Worm (Caenorhabditis elegans) whole organism, early embryonic: ENCODE measurements around the gene F28A12.10.

ENCODE experiments used
- B0310.2 ChIP-seq: sonication (generic microtip); optimal IDR thresholded peaks from 2 replicates; lab custom pipeline; 2016; ENCODE audit warnings: mild to moderate bottlenecking, missing genetic modification characterization, missing compliant biosample characterization
- F13C5.2 ChIP-seq: sonication (generic microtip); optimal IDR thresholded peaks from 2 replicates; lab custom pipeline; 2017; ENCODE audit warnings: mild to moderate bottlenecking, missing genetic modification characterization, inconsistent platforms, missing compliant biosample characterization
- aly-1 ChIP-seq: sonication (generic microtip); optimal IDR thresholded peaks from 2 replicates; lab custom pipeline; 2016; ENCODE audit warnings: missing genetic modification characterization, missing compliant biosample characterization
- ama-1 ChIP-seq: fragments of 150-350 bp; optimal IDR thresholded peaks from 2 replicates; lab custom pipeline; 2014
- ceh-13 ChIP-seq: fragments of 200-800 bp; sonication (Bioruptor generic); optimal IDR thresholded peaks from 2 replicates; lab custom pipeline; 2018; ENCODE audit warnings: mild to moderate bottlenecking, missing genetic modification characterization, missing compliant biosample characterization
- ceh-36 ChIP-seq: sonication (generic microtip); optimal IDR thresholded peaks from 2 replicates; lab custom pipeline; 2016; ENCODE audit warnings: missing genetic modification characterization, inconsistent platforms, missing compliant biosample characterization
- ets-7 ChIP-seq: sonication (generic microtip); optimal IDR thresholded peaks from 2 replicates; lab custom pipeline; 2016; ENCODE audit warnings: missing genotype, missing genetic modification characterization, missing compliant biosample characterization
- flt-1 ChIP-seq: fragments of 200-800 bp; sonication (Bioruptor generic); IDR thresholded peaks from 2 replicates; pipeline ENCODE4 v1.3.6; 2022; ENCODE audit warnings: missing genetic modification characterization, missing compliant biosample characterization
- hmbx-1 ChIP-seq: sonication (generic microtip); optimal IDR thresholded peaks from 2 replicates; lab custom pipeline; 2016; ENCODE audit warnings: mild to moderate bottlenecking, missing genetic modification characterization, missing compliant biosample characterization
- hmg-4 ChIP-seq: fragments of 200-800 bp; sonication (Bioruptor generic); optimal IDR thresholded peaks from 2 replicates; lab custom pipeline; 2018; ENCODE audit warnings: mild to moderate bottlenecking, missing genetic modification characterization, missing compliant biosample characterization
- hnd-1 ChIP-seq: sonication (generic microtip); optimal IDR thresholded peaks from 2 replicates; lab custom pipeline; 2016; ENCODE audit warnings: missing genetic modification characterization, missing compliant biosample characterization
- pes-1 ChIP-seq: fragments of 200-800 bp; sonication (Bioruptor generic); IDR thresholded peaks from 2 replicates; pipeline ENCODE4 v1.3.6; 2022; ENCODE audit warnings: missing genetic modification reagents, missing genetic modification characterization, missing compliant biosample characterization
- scrt-1 ChIP-seq: fragments of 200-800 bp; sonication (Bioruptor generic); IDR thresholded peaks from 2 replicates; pipeline ENCODE4 v1.3.6; 2022; ENCODE audit warnings: missing genetic modification characterization, missing compliant biosample characterization
- sea-1 ChIP-seq: fragments of 200-800 bp; sonication (Bioruptor generic); conservative IDR thresholded peaks from 2 replicates; pipeline ENCODE4 v1.3.6; 2022; ENCODE audit warnings: missing genetic modification characterization, missing compliant biosample characterization
- tbx-11 ChIP-seq: fragments of 200-800 bp; sonication (Bioruptor generic); IDR thresholded peaks from 2 replicates; pipeline ENCODE4 v1.3.6; 2022; ENCODE audit warnings: missing genetic modification characterization, missing compliant biosample characterization
- tbx-37 ChIP-seq: fragments of 200-800 bp; sonication (Bioruptor generic); conservative IDR thresholded peaks from 2 replicates; pipeline ENCODE4 v1.3.6; 2022; ENCODE audit warnings: missing genetic modification reagents, missing genetic modification characterization, missing compliant biosample characterization
- tra-4 ChIP-seq: sonication (generic microtip); optimal IDR thresholded peaks from 2 replicates; lab custom pipeline; 2017; ENCODE audit warnings: missing genetic modification characterization, missing compliant biosample characterization

The F28A12.10 gene

ce11 chrV:8671568-8672123 lies 34.1 kb upstream of the F28A12.10 start:
- no peak for TF ChIP-seq aly-1 (tag; lab: Kevin White, UChicago)
- no peak for TF ChIP-seq ets-7 (tag; lab: Kevin White, UChicago)
- no peak for TF ChIP-seq F13C5.2

- no peak for TF ChIP-seq B0310.2 (tag; lab: Kevin White, UChicago)
- TF ChIP-seq tbx-11 (GFP tag; lab: Robert Waterston, UW): no peak
- TF ChIP-seq ama-1 (lab: Kevin White, UChicago): no peak
- no peak for TF ChIP-seq ets-7 (tag; lab: Kevin White, UChicago)
- no peak for TF ChIP-seq sea-1 (GFP tag; lab: Robert Waterston, UW)
- TF ChIP-seq hnd-1 (tag; lab: Kevin White, UChicago): no peak
- no peak for TF ChIP-seq aly-1 (tag; lab: Kevin White, UChicago)
- TF ChIP-seq scrt-1 (GFP tag; lab: Robert Waterston, UW): no peak
- no peak for TF ChIP-seq tra-4 (tag; lab: Kevin White, UChicago)
- TF ChIP-seq flt-1: no peak
- TF ChIP-seq hmg-4 (GFP tag; lab: Kevin White, UChicago): no peak
- no peak for TF ChIP-seq tbx-37 (GFP tag; lab: Robert Waterston, UW)
Observed at ce11 chrV:8670759-8671158, 33.2 kb upstream of the F28A12.10 start.

- TF ChIP-seq sea-1 (GFP tag; lab: Robert Waterston, UW): no peak
- no peak for TF ChIP-seq hmbx-1 (tag; lab: Kevin White, UChicago)
- no peak for TF ChIP-seq pes-1 (GFP tag; lab: Robert Waterston, UW)
- no peak for TF ChIP-seq aly-1 (tag; lab: Kevin White, UChicago)
- no peak for TF ChIP-seq ets-7 (tag; lab: Kevin White, UChicago)
- no peak for TF ChIP-seq F13C5.2
- no peak for TF ChIP-seq tbx-11 (GFP tag; lab: Robert Waterston, UW)
- TF ChIP-seq ceh-13: no peak
- TF ChIP-seq flt-1: no peak
- TF ChIP-seq scrt-1 (GFP tag; lab: Robert Waterston, UW): no peak
- no peak for TF ChIP-seq tra-4 (tag; lab: Kevin White, UChicago)
Observed at ce11 chrV:8668224-8668623, 30.7 kb upstream of the F28A12.10 start.

ce11 chrV:8667230-8668021 lies 29.9 kb upstream of the F28A12.10 start:
- TF ChIP-seq tbx-37 (GFP tag; lab: Robert Waterston, UW) (no peak), pes-1 (GFP tag; lab: Robert Waterston, UW) (no peak), hmg-4 (GFP tag; lab: Kevin White, UChicago) (no peak), ets-7 (tag; lab: Kevin White, UChicago) (no peak), flt-1 (no peak), hnd-1 (tag; lab: Kevin White, UChicago) (no peak), scrt-1 (GFP tag; lab: Robert Waterston, UW) (no peak), sea-1 (GFP tag; lab: Robert Waterston, UW) (no peak)

ce11 chrV:8665765-8666164 lies 28.2 kb upstream of the F28A12.10 start, which contains the start of gene ZC190.4:
ZC190.4 (plus strand) TSS chrV:8666065.
- TF ChIP-seq B0310.2 (tag; lab: Kevin White, UChicago): no peak
- no peak for TF ChIP-seq tbx-11 (GFP tag; lab: Robert Waterston, UW)
- TF ChIP-seq pes-1 (GFP tag; lab: Robert Waterston, UW): no peak
- no peak for TF ChIP-seq aly-1 (tag; lab: Kevin White, UChicago)
- TF ChIP-seq ceh-36: no peak
- no peak for TF ChIP-seq ets-7 (tag; lab: Kevin White, UChicago)
- TF ChIP-seq F13C5.2: no peak
- TF ChIP-seq scrt-1 (GFP tag; lab: Robert Waterston, UW): no peak
- TF ChIP-seq tbx-37 (GFP tag; lab: Robert Waterston, UW): no peak
- TF ChIP-seq ceh-13: no peak
- no peak for TF ChIP-seq hnd-1 (tag; lab: Kevin White, UChicago)
- no peak for TF ChIP-seq hmg-4 (GFP tag; lab: Kevin White, UChicago)

- no peak for TF ChIP-seq tbx-11 (GFP tag; lab: Robert Waterston, UW)
Observed at ce11 chrV:8663023-8663422, 25.5 kb upstream of the F28A12.10 start.

ce11 chrV:8662056-8663006 lies 24.8 kb upstream of the F28A12.10 start:
- TF ChIP-seq pes-1 (GFP tag; lab: Robert Waterston, UW) (no peak), flt-1 (no peak), tra-4 (tag; lab: Kevin White, UChicago) (no peak), tbx-11 (GFP tag; lab: Robert Waterston, UW) (no peak), ceh-13 (no peak), tbx-37 (GFP tag; lab: Robert Waterston, UW) (no peak), scrt-1 (GFP tag; lab: Robert Waterston, UW) (no peak), B0310.2 (tag; lab: Kevin White, UChicago) (no peak), hmg-4 (GFP tag; lab: Kevin White, UChicago) (no peak), ama-1 (lab: Kevin White, UChicago) (no peak), ceh-36 (no peak), hnd-1 (tag; lab: Kevin White, UChicago) (no peak)
